Worm (Caenorhabditis elegans) whole organism, L4/young adult: ENCODE results near the gene W06D11.3.

Experiments
- W03F9.2 ChIP-seq: fragments of 150-350 bp; optimal IDR thresholded peaks from 2 replicates; lab custom pipeline; 2014; ENCODE audit warnings: missing biosample characterization, missing genetic modification characterization
- him-1 ChIP-seq: sonication (generic microtip); optimal IDR thresholded peaks from 2 replicates; lab custom pipeline; 2016; ENCODE audit warnings: missing genotype, missing genetic modification reagents, missing genetic modification characterization, missing compliant biosample characterization

DNA sequence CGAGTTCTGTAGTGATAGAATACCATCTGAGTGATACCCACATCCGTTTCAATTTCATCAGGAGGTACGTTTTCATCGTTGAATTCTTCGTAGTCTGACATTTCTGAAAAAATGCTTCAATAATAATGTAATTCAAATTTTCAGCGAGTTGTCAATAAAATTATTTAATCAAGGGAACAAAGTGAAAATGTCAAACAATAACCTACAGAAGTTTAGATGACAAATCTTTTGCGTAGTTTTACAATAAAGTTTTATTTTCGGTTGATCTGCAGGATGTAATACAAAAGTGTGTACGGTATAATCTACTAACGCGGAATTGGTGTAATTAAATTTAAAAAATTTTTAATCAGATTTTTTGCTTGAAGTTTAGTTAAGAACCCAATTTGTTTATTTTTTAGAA lies 10.2 kb upstream of the W06D11.3 start, which contains the start of gene C04B4.5:
- TF ChIP-seq him-1 (no peak), W03F9.2 (tag; lab: Kevin White, UChicago) (no peak)
